Worm (Caenorhabditis elegans): ENCODE measurements around the gene nmy-3.

Gene nmy-3

ce11 chrIV:9251079-9251478 is 23.2 kb upstream of the nmy-3 start, which contains the start of gene Y11D7A.8:
Y11D7A.8 (plus strand) TSS chrIV:9251379.
- no peak for TF ChIP-seq flt-1 (GFP tag; IDR thresholded peaks at IDR 0.05)
- TF ChIP-seq sea-1 (GFP tag; conservative IDR thresholded peaks at IDR 0.05) = no peak
- no peak for TF ChIP-seq tra-4 (tag; optimal IDR thresholded peaks at IDR 0.05)
- no peak for TF ChIP-seq hmg-4 (GFP tag; optimal IDR thresholded peaks at IDR 0.05)
- TF ChIP-seq tbx-11 (GFP tag; IDR thresholded peaks at IDR 0.05) = no peak
- no peak for TF ChIP-seq scrt-1 (GFP tag; IDR thresholded peaks at IDR 0.05)
- no peak for TF ChIP-seq B0310.2 (tag; optimal IDR thresholded peaks at IDR 0.05)
- TF ChIP-seq hmbx-1 (tag; optimal IDR thresholded peaks at IDR 0.05) = no peak

- TF ChIP-seq ceh-36 (tag; optimal IDR thresholded peaks at IDR 0.05) (no peak), scrt-1 (GFP tag; IDR thresholded peaks at IDR 0.05) (no peak), ets-7 (tag; optimal IDR thresholded peaks at IDR 0.05) (no peak)
These were observed 18.3 kb upstream of the nmy-3 start, which contains the start of gene Y11D7A.9 for ce11 chrIV:9256017-9256416. Y11D7A.9 (minus strand) TSS chrIV:9256117.

- TF ChIP-seq flt-1 (GFP tag; IDR thresholded peaks at IDR 0.05) = no peak
These were observed 17.4 kb upstream of the nmy-3 start for ce11 chrIV:9256865-9257264.

- TF ChIP-seq aly-1 (tag; optimal IDR thresholded peaks at IDR 0.05) = no peak
- no peak for TF ChIP-seq hmg-4 (GFP tag; optimal IDR thresholded peaks at IDR 0.05)
These were observed 15.7 kb upstream of the nmy-3 start for ce11 chrIV:9258547-9258946.

DNA sequence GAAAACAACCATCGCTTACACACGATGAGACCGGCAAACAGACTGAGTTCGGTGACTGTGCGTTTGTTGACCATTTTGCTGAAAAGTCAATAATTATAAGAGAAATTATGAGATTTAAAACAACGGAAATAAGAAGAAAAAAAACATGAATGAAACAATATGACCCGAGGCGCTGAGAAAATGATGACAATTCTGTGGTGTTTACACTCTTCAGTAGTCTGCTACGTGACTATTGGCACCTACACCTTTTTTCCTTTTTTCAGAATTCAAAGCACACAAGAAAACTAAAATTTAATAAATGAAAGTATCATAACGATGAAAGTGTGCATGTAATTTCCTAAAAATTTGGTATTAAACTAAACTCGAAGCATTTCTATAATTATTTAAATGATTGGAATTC is 14.6 kb upstream of the nmy-3 start, which contains the start of gene Y11D7A.10:
Gene Y11D7A.10, minus strand, starts transcription at position 82 of the 400 bp plus-strand sequence.
- TF ChIP-seq hmg-4 (GFP tag; optimal IDR thresholded peaks at IDR 0.05) (no peak), ama-1 (optimal IDR thresholded peaks at IDR 0.05) (no peak), ets-7 (tag; optimal IDR thresholded peaks at IDR 0.05) (no peak), tra-4 (tag; optimal IDR thresholded peaks at IDR 0.05) (no peak), ceh-13 (GFP tag; optimal IDR thresholded peaks at IDR 0.05) (no peak), flt-1 (GFP tag; IDR thresholded peaks at IDR 0.05) (no peak), scrt-1 (GFP tag; IDR thresholded peaks at IDR 0.05) (no peak), aly-1 (tag; optimal IDR thresholded peaks at IDR 0.05) (no peak), ceh-36 (tag; optimal IDR thresholded peaks at IDR 0.05) (no peak), hnd-1 (tag; optimal IDR thresholded peaks at IDR 0.05) (no peak), sea-1 (GFP tag; conservative IDR thresholded peaks at IDR 0.05) (no peak), B0310.2 (tag; optimal IDR thresholded peaks at IDR 0.05) (no peak), F13C5.2 (tag; optimal IDR thresholded peaks at IDR 0.05) (no peak), tbx-11 (GFP tag; IDR thresholded peaks at IDR 0.05) (no peak)

DNA sequence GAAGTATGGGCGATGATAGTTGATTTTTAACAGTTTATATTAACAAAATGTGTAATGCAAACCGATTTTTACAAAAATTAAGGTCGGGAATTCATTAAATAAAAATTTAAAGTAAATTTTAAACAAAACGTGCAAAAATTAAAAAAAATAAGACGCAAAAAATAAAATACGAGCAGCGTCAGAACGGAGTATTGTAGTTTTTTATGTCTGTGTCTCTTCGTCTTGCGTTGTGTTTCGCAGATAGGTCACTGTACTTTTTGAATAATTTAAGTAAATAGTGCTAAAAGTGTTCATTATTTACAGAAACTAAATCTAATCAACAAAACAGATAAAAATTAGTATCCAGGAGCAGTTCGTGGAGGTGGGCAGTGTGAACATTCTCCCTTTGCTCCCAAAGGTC is 13.9 kb upstream of the nmy-3 start:
- TF ChIP-seq pes-1 (GFP tag; IDR thresholded peaks at IDR 0.05) (no peak), hmg-4 (GFP tag; optimal IDR thresholded peaks at IDR 0.05) (no peak), ceh-13 (GFP tag; optimal IDR thresholded peaks at IDR 0.05) (no peak), scrt-1 (GFP tag; IDR thresholded peaks at IDR 0.05) (no peak), flt-1 (GFP tag; IDR thresholded peaks at IDR 0.05) (no peak), tbx-37 (GFP tag; conservative IDR thresholded peaks at IDR 0.05) (no peak), aly-1 (tag; optimal IDR thresholded peaks at IDR 0.05) (no peak), ama-1 (optimal IDR thresholded peaks at IDR 0.05) (no peak)

DNA sequence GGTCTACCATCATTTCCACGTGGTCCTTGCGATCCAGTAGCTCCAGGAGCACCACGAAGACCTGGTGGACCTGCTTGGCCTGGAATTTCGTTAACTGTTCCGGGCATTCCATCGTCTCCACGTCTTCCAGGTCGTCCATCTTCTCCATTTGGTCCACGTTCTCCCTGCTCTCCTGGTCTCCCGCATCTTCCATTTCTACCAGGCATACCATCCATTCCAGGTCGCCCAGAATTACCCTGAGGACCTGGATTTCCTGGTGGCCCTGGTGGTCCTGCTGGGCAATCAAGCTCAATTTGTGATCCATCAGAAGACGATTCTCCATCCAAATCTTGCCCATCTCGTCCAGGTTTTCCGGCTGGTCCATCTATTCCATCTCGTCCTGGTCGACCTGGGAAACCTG is 13.5 kb upstream of the nmy-3 start:
- no peak for TF ChIP-seq flt-1 (GFP tag; IDR thresholded peaks at IDR 0.05)
- TF ChIP-seq aly-1 (tag; optimal IDR thresholded peaks at IDR 0.05) = no peak
- TF ChIP-seq hnd-1 (tag; optimal IDR thresholded peaks at IDR 0.05) = no peak
- no peak for TF ChIP-seq scrt-1 (GFP tag; IDR thresholded peaks at IDR 0.05)
- TF ChIP-seq tbx-11 (GFP tag; IDR thresholded peaks at IDR 0.05) = no peak
- no peak for TF ChIP-seq pes-1 (GFP tag; IDR thresholded peaks at IDR 0.05)
- no peak for TF ChIP-seq ceh-36 (tag; optimal IDR thresholded peaks at IDR 0.05)
- TF ChIP-seq sea-1 (GFP tag; conservative IDR thresholded peaks at IDR 0.05) = no peak
- TF ChIP-seq F13C5.2 (tag; optimal IDR thresholded peaks at IDR 0.05) = no peak
- no peak for TF ChIP-seq hmg-4 (GFP tag; optimal IDR thresholded peaks at IDR 0.05)
- TF ChIP-seq hmbx-1 (tag; optimal IDR thresholded peaks at IDR 0.05) = no peak
- no peak for TF ChIP-seq ceh-13 (GFP tag; optimal IDR thresholded peaks at IDR 0.05)
- no peak for TF ChIP-seq tra-4 (tag; optimal IDR thresholded peaks at IDR 0.05)
- TF ChIP-seq tbx-37 (GFP tag; conservative IDR thresholded peaks at IDR 0.05) = no peak
- no peak for TF ChIP-seq ets-7 (tag; optimal IDR thresholded peaks at IDR 0.05)

DNA sequence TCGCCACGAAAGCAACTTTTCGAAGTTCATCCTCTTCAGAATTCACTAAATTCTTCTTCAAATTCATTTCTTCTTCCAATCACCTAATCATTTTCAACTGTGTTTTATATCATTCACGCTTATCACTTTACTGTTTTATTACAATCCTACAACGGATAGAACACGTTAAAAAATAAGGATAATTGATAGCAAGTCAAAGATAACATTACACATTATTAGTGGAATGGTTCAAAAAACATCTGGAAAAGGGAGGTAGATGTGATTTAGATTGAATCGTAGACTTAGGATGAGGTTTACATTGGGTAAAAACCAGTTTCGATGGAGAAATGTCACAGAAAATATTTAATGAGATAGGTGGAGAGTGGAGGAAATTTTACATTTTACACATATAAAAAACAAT is 12.6 kb upstream of the nmy-3 start, which contains the start of gene col-120:
Gene col-120, minus strand, starts transcription at position 101 of the 400 bp plus-strand sequence.
- no peak for TF ChIP-seq tra-4 (tag; optimal IDR thresholded peaks at IDR 0.05)
- no peak for TF ChIP-seq sea-1 (GFP tag; conservative IDR thresholded peaks at IDR 0.05)
- no peak for TF ChIP-seq F13C5.2 (tag; optimal IDR thresholded peaks at IDR 0.05)
- no peak for TF ChIP-seq tbx-37 (GFP tag; conservative IDR thresholded peaks at IDR 0.05)
- no peak for TF ChIP-seq pes-1 (GFP tag; IDR thresholded peaks at IDR 0.05)
- TF ChIP-seq flt-1 (GFP tag; IDR thresholded peaks at IDR 0.05) = no peak

DNA sequence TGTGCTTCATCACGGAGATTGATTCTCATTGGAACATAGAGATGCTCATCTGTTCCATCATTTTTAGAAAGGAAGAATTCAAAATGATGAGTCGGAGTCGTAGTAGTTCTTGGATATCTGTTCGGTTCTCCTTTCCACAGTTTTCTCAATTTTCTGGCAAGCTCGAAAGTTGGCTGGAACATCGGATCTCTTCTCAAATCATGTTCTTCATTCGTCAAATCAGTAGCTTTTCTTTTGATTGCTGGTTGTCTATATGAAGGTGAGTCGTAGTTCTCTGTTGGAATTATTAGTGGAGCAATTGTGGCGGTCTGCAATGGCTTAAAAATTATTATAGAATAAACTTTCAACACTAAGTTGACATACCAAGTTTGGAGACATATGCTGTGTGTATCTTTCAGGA is 12.0 kb upstream of the nmy-3 start:
- TF ChIP-seq flt-1 (GFP tag; IDR thresholded peaks at IDR 0.05) = no peak
- no peak for TF ChIP-seq tra-4 (tag; optimal IDR thresholded peaks at IDR 0.05)
- TF ChIP-seq sea-1 (GFP tag; conservative IDR thresholded peaks at IDR 0.05) = no peak
- no peak for TF ChIP-seq hnd-1 (tag; optimal IDR thresholded peaks at IDR 0.05)
- no peak for TF ChIP-seq aly-1 (tag; optimal IDR thresholded peaks at IDR 0.05)
- no peak for TF ChIP-seq pes-1 (GFP tag; IDR thresholded peaks at IDR 0.05)
- no peak for TF ChIP-seq scrt-1 (GFP tag; IDR thresholded peaks at IDR 0.05)
- TF ChIP-seq tbx-11 (GFP tag; IDR thresholded peaks at IDR 0.05) = no peak
- no peak for TF ChIP-seq ama-1 (optimal IDR thresholded peaks at IDR 0.05)
- no peak for TF ChIP-seq B0310.2 (tag; optimal IDR thresholded peaks at IDR 0.05)
- no peak for TF ChIP-seq hmg-4 (GFP tag; optimal IDR thresholded peaks at IDR 0.05)
